Worm (Caenorhabditis elegans) whole organism, young adult: ENCODE results near the gene C45B2.6.

Experiments
- B0336.3 ChIP-seq: fragments of 200-800 bp; sonication (Bioruptor generic); IDR thresholded peaks from 2 replicates; pipeline ENCODE4 v1.3.6; 2022; ENCODE audit warnings: missing genetic modification characterization, missing compliant biosample characterization
- C17E4.6 ChIP-seq: fragments of 200-800 bp; sonication (Bioruptor generic); IDR thresholded peaks from 2 replicates; pipeline ENCODE4 v1.3.6; 2022; ENCODE audit warnings: missing genetic modification reagents, missing genetic modification characterization, missing compliant biosample characterization
- D2030.7 ChIP-seq: fragments of 200-800 bp; sonication (Bioruptor generic); IDR thresholded peaks from 2 replicates; pipeline ENCODE4 v1.3.6; 2022; ENCODE audit warnings: missing genetic modification reagents, missing genetic modification characterization, missing compliant biosample characterization
- F22D6.2 ChIP-seq: sonication (generic microtip); optimal IDR thresholded peaks from 2 replicates; lab custom pipeline; 2016; ENCODE audit warnings: mild to moderate bottlenecking, missing genetic modification characterization, missing compliant biosample characterization
- F23B12.7 ChIP-seq: sonication (generic microtip); optimal IDR thresholded peaks from 2 replicates; lab custom pipeline; 2017; ENCODE audit warnings: missing genetic modification characterization, mild to moderate bottlenecking, missing compliant biosample characterization, antibody characterized with exemption, moderate library complexity; ENCODE audit not compliant: insufficient read depth
- F33H1.4 ChIP-seq: fragments of 200-800 bp; sonication (Bioruptor generic); IDR thresholded peaks from 2 replicates; pipeline ENCODE4 v1.3.6; 2022; ENCODE audit warnings: missing genetic modification reagents, missing genetic modification characterization, missing compliant biosample characterization
- F52B5.7 ChIP-seq: sonication (generic microtip); optimal IDR thresholded peaks from 2 replicates; lab custom pipeline; 2016; ENCODE audit warnings: mild to moderate bottlenecking, missing genetic modification characterization, missing compliant biosample characterization
- F55B11.4 ChIP-seq: sonication (generic microtip); optimal IDR thresholded peaks from 2 replicates; lab custom pipeline; 2016; ENCODE audit warnings: missing compliant biosample characterization, missing genetic modification characterization, borderline replicate concordance; ENCODE audit not compliant: insufficient read depth
- K11D2.4 ChIP-seq: fragments of 200-800 bp; sonication (Bioruptor generic); IDR thresholded peaks from 2 replicates; pipeline ENCODE4 v1.3.6; 2022; ENCODE audit warnings: missing genetic modification reagents, missing genetic modification characterization, missing compliant biosample characterization
- Y79H2A.3 ChIP-seq: fragments of 200-800 bp; sonication (Bioruptor generic); conservative IDR thresholded peaks from 2 replicates; pipeline ENCODE4 v1.3.6; 2022; ENCODE audit warnings: missing genetic modification reagents, missing genetic modification characterization, missing compliant biosample characterization
- Y95B8A.8 ChIP-seq: fragments of 200-800 bp; sonication (Bioruptor generic); IDR thresholded peaks from 2 replicates; pipeline ENCODE4 v1.3.6; 2022; ENCODE audit warnings: missing genetic modification reagents, missing genetic modification characterization, missing compliant biosample characterization
- aptf-2 ChIP-seq: fragments of 200-800 bp; sonication (Bioruptor generic); conservative IDR thresholded peaks from 2 replicates; pipeline ENCODE4 v1.3.6; 2022; ENCODE audit warnings: missing genetic modification reagents, missing genetic modification characterization, missing compliant biosample characterization
- bed-2 ChIP-seq: fragments of 200-800 bp; sonication (Bioruptor generic); IDR thresholded peaks from 2 replicates; pipeline ENCODE4 v1.3.6; 2022; ENCODE audit warnings: missing genetic modification reagents, missing genetic modification characterization, missing compliant biosample characterization
- ccch-3 ChIP-seq: fragments of 200-800 bp; sonication (Bioruptor generic); optimal IDR thresholded peaks from 2 replicates; lab custom pipeline; 2018; ENCODE audit warnings: mild to moderate bottlenecking, missing genetic modification characterization, missing compliant biosample characterization
- cebp-2 ChIP-seq: fragments of 200-800 bp; sonication (Bioruptor generic); IDR thresholded peaks from 2 replicates; pipeline ENCODE4 v1.3.6; 2022; ENCODE audit warnings: missing genetic modification characterization, missing compliant biosample characterization
- ceh-27 ChIP-seq: fragments of 200-800 bp; sonication (Bioruptor generic); optimal IDR thresholded peaks from 2 replicates; lab custom pipeline; 2018; ENCODE audit warnings: mild to moderate bottlenecking, missing genetic modification characterization, moderate library complexity, missing compliant biosample characterization
- efl-1 ChIP-seq: fragments of 150-350 bp; optimal IDR thresholded peaks from 2 replicates; lab custom pipeline; 2014; ENCODE audit warnings: missing biosample characterization, missing genetic modification reagents, missing genetic modification characterization
- egl-44 ChIP-seq: fragments of 200-800 bp; sonication (Bioruptor generic); IDR thresholded peaks from 2 replicates; pipeline ENCODE4 v1.3.6; 2022; ENCODE audit warnings: missing genetic modification reagents, missing genetic modification characterization, missing compliant biosample characterization
- egrh-3 ChIP-seq: fragments of 200-800 bp; sonication (Bioruptor generic); IDR thresholded peaks from 2 replicates; pipeline ENCODE4 v1.3.6; 2022; ENCODE audit warnings: missing genetic modification reagents, missing genetic modification characterization, missing compliant biosample characterization
- him-1 ChIP-seq: sonication (generic microtip); optimal IDR thresholded peaks from 2 replicates; lab custom pipeline; 2016; ENCODE audit warnings: missing genotype, missing genetic modification reagents, missing genetic modification characterization, missing compliant biosample characterization
- hlh-12 ChIP-seq: sonication (generic microtip); optimal IDR thresholded peaks from 2 replicates; lab custom pipeline; 2016; ENCODE audit warnings: missing genetic modification characterization, missing compliant biosample characterization
- hmg-1.2 ChIP-seq: fragments of 200-800 bp; sonication (Bioruptor generic); IDR thresholded peaks from 2 replicates; pipeline ENCODE4 v1.3.6; 2022; ENCODE audit warnings: missing genetic modification reagents, missing genetic modification characterization, missing compliant biosample characterization
- lin-26 ChIP-seq: fragments of 200-800 bp; sonication (Bioruptor generic); IDR thresholded peaks from 2 replicates; pipeline ENCODE4 v1.3.6; 2022; ENCODE audit warnings: missing genetic modification reagents, missing genetic modification characterization, missing compliant biosample characterization
- lin-40 ChIP-seq: sonication (generic microtip); optimal IDR thresholded peaks from 2 replicates; lab custom pipeline; 2016; ENCODE audit warnings: missing genetic modification characterization, mild to moderate bottlenecking, missing compliant biosample characterization, missing genotype, missing genetic modification reagents
- madf-6 ChIP-seq: fragments of 200-800 bp; sonication (Bioruptor generic); IDR thresholded peaks from 2 replicates; pipeline ENCODE4 v1.3.6; 2022; ENCODE audit warnings: missing genetic modification reagents, missing genetic modification characterization, missing compliant biosample characterization
- madf-8 ChIP-seq: fragments of 200-800 bp; sonication (Bioruptor generic); conservative IDR thresholded peaks from 2 replicates; pipeline ENCODE4 v1.3.6; 2022; ENCODE audit warnings: missing genetic modification reagents, missing genetic modification characterization, missing compliant biosample characterization
- mcd-1 ChIP-seq: fragments of 200-800 bp; sonication (Bioruptor generic); IDR thresholded peaks from 2 replicates; pipeline ENCODE4 v1.3.6; 2022; ENCODE audit warnings: missing genetic modification reagents, missing genetic modification characterization, missing compliant biosample characterization
- mel-28 ChIP-seq: sonication (generic microtip); optimal IDR thresholded peaks from 2 replicates; lab custom pipeline; 2016; ENCODE audit warnings: borderline replicate concordance, mild to moderate bottlenecking, missing genetic modification characterization, missing compliant biosample characterization
- mes-4 ChIP-seq: sonication (generic microtip); optimal IDR thresholded peaks from 2 replicates; lab custom pipeline; 2016; ENCODE audit warnings: missing genotype, missing genetic modification characterization, missing compliant biosample characterization
- nhr-179 ChIP-seq: sonication (generic microtip); optimal IDR thresholded peaks from 2 replicates; lab custom pipeline; 2016; ENCODE audit warnings: mild to moderate bottlenecking, missing genetic modification characterization, missing compliant biosample characterization
- nhr-90 ChIP-seq: sonication (generic microtip); optimal IDR thresholded peaks from 2 replicates; lab custom pipeline; 2016; ENCODE audit warnings: missing genotype, mild to moderate bottlenecking, missing genetic modification characterization, missing compliant biosample characterization
- repo-1 ChIP-seq: sonication (generic microtip); optimal IDR thresholded peaks from 2 replicates; lab custom pipeline; 2017; ENCODE audit warnings: mild to moderate bottlenecking, missing genetic modification characterization, missing compliant biosample characterization
- rpc-1 ChIP-seq, 2 experiments: fragments of 150-350 bp in 1 of 2; sonication (generic microtip) in 1 of 2; optimal IDR thresholded peaks; 2 replicates each; lab custom pipeline; 2014 to 2018; ENCODE audit warnings: missing biosample characterization in 1 of 2, missing genetic modification characterization in 1 of 2, missing genetic modification reagents in 1 of 2, missing genotype in 1 of 2
- sea-2 ChIP-seq: fragments of 200-800 bp; sonication (Bioruptor generic); IDR thresholded peaks from 2 replicates; pipeline ENCODE4 v1.3.6; 2022; ENCODE audit warnings: missing genetic modification characterization, missing compliant biosample characterization
- snpc-3.4 ChIP-seq: sonication (generic microtip); optimal IDR thresholded peaks from 2 replicates; lab custom pipeline; 2017; ENCODE audit warnings: missing genetic modification characterization, mild to moderate bottlenecking, missing compliant biosample characterization, antibody characterized with exemption, moderate library complexity, missing genotype, missing genetic modification reagents
- zfh-2 ChIP-seq: fragments of 200-800 bp; sonication (Bioruptor generic); conservative IDR thresholded peaks from 2 replicates; pipeline ENCODE4 v1.3.6; 2022; ENCODE audit warnings: missing genetic modification reagents, missing genetic modification characterization, missing compliant biosample characterization
- zim-3 ChIP-seq: sonication (generic microtip); optimal IDR thresholded peaks from 2 replicates; lab custom pipeline; 2017; ENCODE audit warnings: mild to moderate bottlenecking, missing genetic modification characterization, moderate library complexity, missing compliant biosample characterization
- ztf-26 ChIP-seq: sonication (generic microtip); optimal IDR thresholded peaks from 2 replicates; lab custom pipeline; 2017; ENCODE audit warnings: missing genetic modification characterization, missing compliant biosample characterization
- ztf-28 ChIP-seq: fragments of 200-800 bp; sonication (Bioruptor generic); IDR thresholded peaks from 2 replicates; pipeline ENCODE4 v1.3.6; 2022; ENCODE audit warnings: missing genetic modification reagents, missing genetic modification characterization, missing compliant biosample characterization

Gene C45B2.6

DNA sequence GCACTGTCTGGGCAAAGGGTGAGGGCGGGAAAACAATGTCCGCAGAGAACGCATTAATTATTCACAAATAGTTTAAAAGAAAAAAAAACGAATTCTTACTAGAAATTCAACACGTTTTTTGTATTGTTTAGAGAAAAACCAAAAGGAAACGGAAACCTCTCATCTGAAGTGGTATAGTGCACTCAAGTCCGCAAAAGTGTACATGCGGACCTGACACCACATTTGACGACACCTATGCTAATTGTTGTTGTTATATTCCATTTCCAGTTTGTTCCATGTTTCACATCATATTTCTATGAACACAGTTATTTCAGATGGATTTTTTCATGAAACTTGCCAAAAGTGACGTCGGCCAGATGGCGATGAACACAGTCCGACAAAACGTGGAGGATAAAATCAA is at the start of gene C45B2.6:
C45B2.6 (plus strand) TSS at position 136 of the 400 bp plus-strand sequence.
- TF ChIP-seq Y95B8A.8 (GFP tag; lab: Robert Waterston, UW) (no peak), hmg-1.2 (GFP tag; lab: Robert Waterston, UW) (0 out of 2 replicates have a peak, but pooled peaks have one; percentile 9), ceh-27 (GFP tag; lab: Kevin White, UChicago) (peak; percentile 28)

DNA sequence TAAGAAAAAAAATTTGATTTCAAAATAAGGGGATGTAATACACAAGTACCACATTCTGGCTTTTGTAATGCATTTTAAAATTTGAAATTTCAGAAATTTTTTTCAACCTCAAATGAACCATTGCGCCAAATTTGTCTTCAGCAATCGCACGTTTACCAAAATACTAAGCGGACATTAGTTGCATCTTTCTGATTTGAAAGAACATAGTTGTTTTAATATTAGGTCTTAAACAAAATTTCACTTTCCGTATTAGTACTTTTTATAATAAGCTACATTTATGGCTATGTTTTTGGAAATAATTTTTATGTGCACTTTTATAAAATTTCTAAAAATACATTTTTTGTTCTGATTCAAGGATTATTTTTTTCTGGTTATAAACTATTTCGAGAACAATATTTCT is 48.8 kb upstream of the C45B2.6 start, which contains the start of gene sups-1:
sups-1 (plus strand) TSS at position 301 of the 400 bp plus-strand sequence.
- no peak for TF ChIP-seq aptf-2 (GFP tag; lab: Robert Waterston, UW)
- no peak for TF ChIP-seq B0336.3 (GFP tag; lab: Robert Waterston, UW)
- no peak for TF ChIP-seq D2030.7 (GFP tag; lab: Robert Waterston, UW)
- no peak for TF ChIP-seq madf-8 (GFP tag; lab: Robert Waterston, UW)
- no peak for TF ChIP-seq egrh-3 (GFP tag; lab: Robert Waterston, UW)
- TF ChIP-seq hlh-12 (tag; lab: Kevin White, UChicago): no peak
- TF ChIP-seq nhr-90 (tag; lab: Kevin White, UChicago): no peak
- no peak for TF ChIP-seq efl-1 (GFP tag; lab: Kevin White, UChicago)
- TF ChIP-seq C17E4.6: no peak
- TF ChIP-seq sea-2 (GFP tag; lab: Robert Waterston, UW): no peak
- TF ChIP-seq zim-3 (tag; lab: Kevin White, UChicago): no peak
- TF ChIP-seq lin-40: no peak
- no peak for TF ChIP-seq mcd-1 (GFP tag; lab: Robert Waterston, UW)
- no peak for TF ChIP-seq nhr-179 (tag; lab: Kevin White, UChicago)
- TF ChIP-seq cebp-2 (GFP tag; lab: Robert Waterston, UW): no peak
- no peak for TF ChIP-seq mes-4 (tag; lab: Kevin White, UChicago)
- no peak for TF ChIP-seq him-1
- TF ChIP-seq mel-28 (tag; lab: Kevin White, UChicago): no peak
- TF ChIP-seq egl-44: no peak

DNA sequence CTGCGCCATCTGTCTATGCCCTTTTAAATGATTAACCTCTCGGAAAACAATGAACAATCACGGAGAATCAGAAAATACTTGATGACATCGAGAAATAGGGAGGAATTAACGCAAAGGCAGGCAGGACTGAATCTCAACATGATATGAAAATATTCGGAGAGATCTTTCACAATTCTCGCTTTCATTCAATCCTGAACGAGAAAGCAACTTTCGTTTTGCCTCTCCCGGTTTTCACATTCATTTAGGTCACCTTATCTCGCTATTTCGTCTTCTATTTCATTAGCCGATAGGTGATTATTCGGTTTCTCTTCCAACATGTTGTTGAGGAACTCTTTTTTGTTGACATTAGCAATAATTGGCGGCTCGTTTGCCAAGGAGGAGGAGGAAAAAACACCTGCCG is 48.4 kb upstream of the C45B2.6 start:
- no peak for TF ChIP-seq ztf-28 (GFP tag; lab: Robert Waterston, UW)
- no peak for TF ChIP-seq F23B12.7
- TF ChIP-seq snpc-3.4 (tag; lab: Kevin White, UChicago): no peak
- no peak for TF ChIP-seq F22D6.2 (tag; lab: Kevin White, UChicago)
- no peak for TF ChIP-seq rpc-1 (optimal IDR thresholded peaks at IDR 0.05; lab: Kevin White, UChicago)
- TF ChIP-seq rpc-1 (tag; optimal IDR thresholded peaks at IDR 0.05; lab: Kevin White, UChicago): no peak
- no peak for TF ChIP-seq ccch-3
- no peak for TF ChIP-seq bed-2 (GFP tag; lab: Robert Waterston, UW)
- TF ChIP-seq F33H1.4 (GFP tag; lab: Robert Waterston, UW): no peak
- no peak for TF ChIP-seq F52B5.7 (tag; lab: Kevin White, UChicago)
- TF ChIP-seq nhr-90 (tag; lab: Kevin White, UChicago): no peak
- TF ChIP-seq Y79H2A.3 (GFP tag; lab: Robert Waterston, UW): no peak
- TF ChIP-seq lin-26 (GFP tag; lab: Robert Waterston, UW): no peak

DNA sequence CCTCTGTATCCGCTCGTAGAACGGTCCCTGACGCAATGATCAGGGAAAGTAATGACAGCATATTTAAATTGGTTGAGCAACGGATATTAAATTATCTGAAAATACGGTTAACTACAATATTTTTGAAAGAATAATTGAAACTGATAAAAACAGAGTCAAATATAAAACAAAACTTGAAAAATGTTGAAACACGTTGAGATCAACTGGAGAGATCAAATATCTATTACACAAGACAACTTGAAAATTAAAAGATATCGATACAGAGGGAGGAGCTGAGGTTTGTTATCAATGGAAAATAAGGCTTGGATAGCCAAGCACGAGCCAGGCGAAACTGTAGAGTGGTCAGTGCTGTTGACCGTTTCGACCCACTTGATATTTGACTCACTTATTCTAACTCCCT is 42.1 kb upstream of the C45B2.6 start, which contains the start of gene C09B8.3:
C09B8.3 (minus strand) TSS at position 101 of the 400 bp plus-strand sequence.
- no peak for TF ChIP-seq K11D2.4 (GFP tag; lab: Robert Waterston, UW)
- no peak for TF ChIP-seq nhr-179 (tag; lab: Kevin White, UChicago)
- no peak for TF ChIP-seq zim-3 (tag; lab: Kevin White, UChicago)
- no peak for TF ChIP-seq ztf-28 (GFP tag; lab: Robert Waterston, UW)
- TF ChIP-seq F55B11.4 (tag; lab: Kevin White, UChicago): no peak
- no peak for TF ChIP-seq madf-6 (GFP tag; lab: Robert Waterston, UW)
- TF ChIP-seq repo-1 (tag; lab: Kevin White, UChicago): no peak
- TF ChIP-seq zfh-2 (GFP tag; lab: Robert Waterston, UW): no peak
- no peak for TF ChIP-seq ccch-3
- TF ChIP-seq bed-2 (GFP tag; lab: Robert Waterston, UW): no peak
- TF ChIP-seq ztf-26 (tag; lab: Kevin White, UChicago): no peak
